Worm (Caenorhabditis elegans): Measurements from ENCODE around the gene Y39B6A.42.

ce11 chrV:18976539-18976938 is 7.1 kb upstream of the Y39B6A.42 start:
- TF ChIP-seq him-1 (tag; optimal IDR thresholded peaks at IDR 0.05) (no peak), W03F9.2 (tag; optimal IDR thresholded peaks at IDR 0.05) (no peak), dao-5 (tag; optimal IDR thresholded peaks at IDR 0.05) (no peak)
